Worm (Caenorhabditis elegans): ENCODE measurements around the gene ZC190.6.

DNA sequence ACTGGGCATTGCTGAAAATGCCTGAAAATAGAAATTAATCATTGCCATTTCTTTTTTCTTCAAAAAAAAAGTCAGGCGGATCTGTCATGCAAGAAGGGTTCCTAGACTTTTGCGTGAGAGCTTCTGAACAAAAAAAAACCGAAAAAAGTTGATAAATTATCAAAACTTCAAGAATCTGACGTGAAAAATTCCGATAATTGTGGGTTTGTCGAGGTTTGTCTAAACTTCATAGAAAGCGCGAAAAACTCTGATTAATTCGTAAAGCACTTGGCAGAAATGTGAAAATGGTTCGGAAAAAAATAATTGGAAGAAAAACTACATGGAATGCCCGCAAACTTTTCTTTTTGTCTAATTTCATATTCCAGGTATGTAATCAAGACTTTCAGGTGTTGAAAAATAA is 3.6 kb downstream of the ZC190.6 start, which contains the start of gene ZC190.5:
- no peak for TF ChIP-seq ceh-82 (tag; optimal IDR thresholded peaks at IDR 0.05)
- TF ChIP-seq pqm-1 (tag; optimal IDR thresholded peaks at IDR 0.05), result no peak
- TF ChIP-seq nfya-1 (tag; optimal IDR thresholded peaks at IDR 0.05; ENCODE audit: insufficient read depth), result no peak
- no peak for TF ChIP-seq ceh-9 (tag; optimal IDR thresholded peaks at IDR 0.05)
